Worm (Caenorhabditis elegans): ENCODE data around the gene C06B8.2.

Gene C06B8.2

DNA sequence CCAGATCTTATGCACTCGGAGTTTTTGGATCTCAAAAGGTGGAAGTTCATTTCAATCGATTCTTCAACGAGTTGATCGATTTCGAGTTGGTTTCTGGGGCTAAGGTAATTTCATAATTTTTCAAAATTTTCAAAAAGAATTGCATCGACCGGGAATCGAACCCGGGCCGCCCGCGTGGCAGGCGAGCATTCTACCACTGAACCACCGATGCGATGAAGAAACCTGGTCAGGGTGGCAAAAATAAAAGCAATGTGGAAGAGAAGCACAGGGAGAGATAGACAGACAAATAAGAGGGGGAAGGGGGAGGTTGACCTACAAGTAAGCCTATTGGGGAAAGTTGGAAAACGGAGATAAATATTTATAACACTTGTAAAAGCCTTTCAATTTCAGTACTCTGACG lies 26.5 kb upstream of the C06B8.2 start:
- TF ChIP-seq ham-2 (GFP tag; optimal IDR thresholded peaks at IDR 0.05) = peak; percentile 43
- TF ChIP-seq sem-2 (GFP tag; optimal IDR thresholded peaks at IDR 0.05) = peak; percentile 3
- TF ChIP-seq nhr-76 (tag; optimal IDR thresholded peaks at IDR 0.05) = no peak
- no peak for TF ChIP-seq nhr-28 (tag; optimal IDR thresholded peaks at IDR 0.05)
- TF ChIP-seq sptf-1 (tag; optimal IDR thresholded peaks at IDR 0.05) = peak; percentile 68
- no peak for TF ChIP-seq ces-1 (GFP tag; optimal IDR thresholded peaks at IDR 0.05)
- TF ChIP-seq tbx-8 (GFP tag; optimal IDR thresholded peaks at IDR 0.05) = no peak
- TF ChIP-seq ztf-11 (tag; optimal IDR thresholded peaks at IDR 0.05) = no peak
- TF ChIP-seq elt-3 (tag; optimal IDR thresholded peaks at IDR 0.05) = no peak
- TF ChIP-seq bed-3 (GFP tag; optimal IDR thresholded peaks at IDR 0.05) = peak; percentile 42
- TF ChIP-seq unc-62 (GFP tag; optimal IDR thresholded peaks at IDR 0.05) = no peak
- no peak for TF ChIP-seq lin-13 (tag; optimal IDR thresholded peaks at IDR 0.05)
- TF ChIP-seq hlh-1 (tag; optimal IDR thresholded peaks at IDR 0.05) = no peak
- peak; percentile 54 for TF ChIP-seq M03D4.4 (tag; optimal IDR thresholded peaks at IDR 0.05)
- no peak for TF ChIP-seq lsy-2 (tag; optimal IDR thresholded peaks at IDR 0.05)
- TF ChIP-seq drap-1 (GFP tag; optimal IDR thresholded peaks at IDR 0.05) = peak; percentile 87
- TF ChIP-seq mep-1 (tag; optimal IDR thresholded peaks at IDR 0.05) = no peak
- no peak for TF ChIP-seq lin-32 (GFP tag; optimal IDR thresholded peaks at IDR 0.05)
- no peak for TF ChIP-seq nhr-237 (tag; optimal IDR thresholded peaks at IDR 0.05)
- no peak for TF ChIP-seq unc-120 (tag; optimal IDR thresholded peaks at IDR 0.05; ENCODE audit: poor library complexity, severe bottlenecking)
- TF ChIP-seq nhr-12 (tag; optimal IDR thresholded peaks at IDR 0.05) = no peak
- TF ChIP-seq nhr-2 (tag; optimal IDR thresholded peaks at IDR 0.05) = no peak
- TF ChIP-seq ceh-83 (GFP tag; optimal IDR thresholded peaks at IDR 0.05) = no peak
- TF ChIP-seq snpc-4 (tag; optimal IDR thresholded peaks at IDR 0.05) = no peak
- no peak for TF ChIP-seq blmp-1 (tag; optimal IDR thresholded peaks at IDR 0.05)
- peak; percentile 39 for TF ChIP-seq mls-2 (tag; optimal IDR thresholded peaks at IDR 0.05)
- no peak for TF ChIP-seq elt-1 (tag; optimal IDR thresholded peaks at IDR 0.05; ENCODE audit: borderline replicate concordance, insufficient read depth)
- TF ChIP-seq ceh-39 (tag; optimal IDR thresholded peaks at IDR 0.05) = no peak
- no peak for TF ChIP-seq zip-8 (tag; optimal IDR thresholded peaks at IDR 0.05)
- peak; percentile 3 for TF ChIP-seq flh-1 (GFP tag; optimal IDR thresholded peaks at IDR 0.05)
- TF ChIP-seq cnd-1 (tag; optimal IDR thresholded peaks at IDR 0.05) = peak; percentile 72
- no peak for TF ChIP-seq unc-39 (tag; optimal IDR thresholded peaks at IDR 0.05)
- TF ChIP-seq pha-4 (tag; optimal IDR thresholded peaks at IDR 0.05) = peak; percentile 5
- TF ChIP-seq ceh-43 (GFP tag; optimal IDR thresholded peaks at IDR 0.05) = peak; percentile 11
- TF ChIP-seq mab-5 (tag; optimal IDR thresholded peaks at IDR 0.05) = no peak

- TF ChIP-seq unc-62 (GFP tag; optimal IDR thresholded peaks at IDR 0.05) = no peak
- TF ChIP-seq mab-5 (tag; optimal IDR thresholded peaks at IDR 0.05) = no peak
- TF ChIP-seq lsy-2 (tag; optimal IDR thresholded peaks at IDR 0.05) = no peak
- no peak for TF ChIP-seq flh-1 (GFP tag; optimal IDR thresholded peaks at IDR 0.05)
- TF ChIP-seq zip-8 (tag; optimal IDR thresholded peaks at IDR 0.05) = no peak
Observed at ce11 chrV:15503603-15504002, 25.1 kb upstream of the C06B8.2 start.

- no peak for TF ChIP-seq nhr-237 (tag; optimal IDR thresholded peaks at IDR 0.05)
- TF ChIP-seq ham-2 (GFP tag; optimal IDR thresholded peaks at IDR 0.05) = no peak
- no peak for TF ChIP-seq ceh-83 (GFP tag; optimal IDR thresholded peaks at IDR 0.05)
- TF ChIP-seq nhr-2 (tag; optimal IDR thresholded peaks at IDR 0.05) = no peak
- TF ChIP-seq sem-2 (GFP tag; optimal IDR thresholded peaks at IDR 0.05) = no peak
- no peak for TF ChIP-seq snpc-4 (tag; optimal IDR thresholded peaks at IDR 0.05)
- no peak for TF ChIP-seq lin-13 (tag; optimal IDR thresholded peaks at IDR 0.05)
Observed at ce11 chrV:15499099-15499498, 20.6 kb upstream of the C06B8.2 start.

- TF ChIP-seq lin-13 (tag; optimal IDR thresholded peaks at IDR 0.05) (no peak), mls-2 (tag; optimal IDR thresholded peaks at IDR 0.05) (no peak), nhr-2 (tag; optimal IDR thresholded peaks at IDR 0.05) (no peak), hlh-1 (tag; optimal IDR thresholded peaks at IDR 0.05) (no peak), nhr-237 (tag; optimal IDR thresholded peaks at IDR 0.05) (no peak), unc-62 (GFP tag; optimal IDR thresholded peaks at IDR 0.05) (no peak), drap-1 (GFP tag; optimal IDR thresholded peaks at IDR 0.05) (no peak), snpc-4 (tag; optimal IDR thresholded peaks at IDR 0.05) (no peak), lsy-2 (tag; optimal IDR thresholded peaks at IDR 0.05) (no peak), unc-120 (tag; optimal IDR thresholded peaks at IDR 0.05; ENCODE audit: poor library complexity, severe bottlenecking) (no peak), flh-1 (GFP tag; optimal IDR thresholded peaks at IDR 0.05) (no peak)
Observed at ce11 chrV:15498434-15498833, 19.9 kb upstream of the C06B8.2 start, which contains the start of gene C06B8.7. Gene C06B8.7, plus strand, starts transcription at chrV:15498734.

All from whole organism, mixed stage, embryonic.